Fruit fly (Drosophila melanogaster) whole organism, embryonic: ENCODE data around the gene CG4658.

ENCODE experiments used
- Asciz ChIP-seq: fragments of 200-800 bp; sonication (Bioruptor generic); optimal IDR thresholded peaks from 2 replicates; lab custom pipeline; 2017; ENCODE audit warnings: missing biosample characterization, mild to moderate bottlenecking, missing genetic modification characterization, missing genetic modification reagents
- Bgb ChIP-seq: fragments of 200-800 bp; sonication (Bioruptor generic); IDR thresholded peaks from 2 replicates; pipeline ENCODE4 v1.3.6; 2022; ENCODE audit warnings: missing biosample characterization, missing genetic modification characterization; ENCODE audit not compliant: partially characterized antibody
- Max ChIP-seq: fragments of 200-800 bp; sonication (Bioruptor generic); optimal IDR thresholded peaks from 2 replicates; lab custom pipeline; 2016; ENCODE audit warnings: missing biosample characterization, mild to moderate bottlenecking, missing genetic modification characterization
- Nf-YA ChIP-seq: fragments of 200-800 bp; sonication (Bioruptor generic); IDR thresholded peaks from 2 replicates; pipeline ENCODE4 v1.3.6; 2022; ENCODE audit warnings: missing biosample characterization, missing genetic modification characterization
- cato ChIP-seq: fragments of 200-800 bp; sonication (Bioruptor generic); optimal IDR thresholded peaks from 2 replicates; lab custom pipeline; 2016; ENCODE audit warnings: missing biosample characterization, missing genetic modification characterization, borderline replicate concordance
- emc ChIP-seq: fragments of 200-800 bp; sonication (Bioruptor generic); optimal IDR thresholded peaks from 2 replicates; lab custom pipeline; 2016; ENCODE audit warnings: missing biosample characterization, missing genetic modification characterization
- kay ChIP-seq: fragments of 200-800 bp; sonication (Bioruptor generic); optimal IDR thresholded peaks from 2 replicates; lab custom pipeline; 2016; ENCODE audit warnings: missing biosample characterization, missing genetic modification characterization
- onecut ChIP-seq: fragments of 200-800 bp; sonication (Bioruptor generic); IDR thresholded peaks from 2 replicates; pipeline ENCODE4 v1.3.6; 2022; ENCODE audit warnings: missing biosample characterization, missing genetic modification characterization
- sima ChIP-seq: fragments of 200-800 bp; sonication (Bioruptor generic); optimal IDR thresholded peaks from 2 replicates; lab custom pipeline; 2016; ENCODE audit warnings: missing biosample characterization, missing genetic modification characterization

- TF ChIP-seq onecut (GFP tag; lab: Robert Waterston, UW) (no peak; the same call in 1 of the 2 replicates), emc (GFP tag; lab: Kevin White, UChicago) (no peak), Nf-YA (GFP tag; lab: Robert Waterston, UW) (no peak), Max (GFP tag; lab: Kevin White, UChicago) (no peak), kay (GFP tag; lab: Kevin White, UChicago) (peak; percentile 8), cato (GFP tag; lab: Kevin White, UChicago) (no peak), Asciz (GFP tag; lab: Kevin White, UChicago) (no peak), Bgb (GFP tag; lab: Robert Waterston, UW) (no peak), sima (GFP tag; lab: Kevin White, UChicago) (no peak)
These were observed 49.3 kb upstream of the CG4658 start for dm6 chr2L:9907320-9908256.
